Worm (Caenorhabditis elegans) whole organism, young adult: ENCODE measurements around the gene idpc-7.

Source experiments
- B0019.2 ChIP-seq: fragments of 200-800 bp; sonication (Bioruptor generic); conservative IDR thresholded peaks from 2 replicates; pipeline ENCODE4 v1.3.6; 2022; ENCODE audit warnings: missing genetic modification reagents, missing genetic modification characterization, missing compliant biosample characterization
- B0035.1 ChIP-seq: sonication (generic microtip); optimal IDR thresholded peaks from 2 replicates; lab custom pipeline; 2016; ENCODE audit warnings: missing genetic modification characterization, mild to moderate bottlenecking, missing compliant biosample characterization, missing genotype, missing genetic modification reagents
- C17E4.6 ChIP-seq: fragments of 200-800 bp; sonication (Bioruptor generic); IDR thresholded peaks from 2 replicates; pipeline ENCODE4 v1.3.6; 2022; ENCODE audit warnings: missing genetic modification reagents, missing genetic modification characterization, missing compliant biosample characterization
- F10E7.11 ChIP-seq: sonication (generic microtip); optimal IDR thresholded peaks from 2 replicates; lab custom pipeline; 2017; ENCODE audit warnings: mild to moderate bottlenecking, missing genetic modification characterization, moderate library complexity, missing compliant biosample characterization
- F57A8.1 ChIP-seq: fragments of 200-800 bp; sonication (Bioruptor generic); optimal IDR thresholded peaks from 2 replicates; lab custom pipeline; 2018; ENCODE audit warnings: mild to moderate bottlenecking, missing genetic modification characterization, moderate library complexity, missing compliant biosample characterization
- K11D2.4 ChIP-seq: fragments of 200-800 bp; sonication (Bioruptor generic); IDR thresholded peaks from 2 replicates; pipeline ENCODE4 v1.3.6; 2022; ENCODE audit warnings: missing genetic modification reagents, missing genetic modification characterization, missing compliant biosample characterization
- ama-1 ChIP-seq, 3 experiments: fragments of 150-350 bp in 1 of 3; sonication (generic microtip) in 2 of 3; optimal IDR thresholded peaks; 2 replicates each; lab custom pipeline; 2014 to 2018; ENCODE audit warnings: missing biosample characterization in 2 of 3, missing genetic modification characterization in 2 of 3, missing genetic modification reagents in 2 of 3
- aptf-3 ChIP-seq: fragments of 200-800 bp; sonication (Bioruptor generic); IDR thresholded peaks from 2 replicates; pipeline ENCODE4 v1.3.6; 2022; ENCODE audit warnings: missing genetic modification characterization, missing compliant biosample characterization
- atf-7 ChIP-seq: sonication (generic microtip); optimal IDR thresholded peaks from 2 replicates; lab custom pipeline; 2017; ENCODE audit warnings: mild to moderate bottlenecking, missing genetic modification characterization, missing compliant biosample characterization
- athp-1 ChIP-seq: sonication (generic microtip); optimal IDR thresholded peaks from 2 replicates; lab custom pipeline; 2017; ENCODE audit warnings: mild to moderate bottlenecking, missing genetic modification characterization, missing compliant biosample characterization
- attf-3 ChIP-seq: fragments of 200-800 bp; sonication (Bioruptor generic); conservative IDR thresholded peaks from 2 replicates; pipeline ENCODE4 v1.3.6; 2022; ENCODE audit warnings: missing genetic modification reagents, missing genetic modification characterization, missing compliant biosample characterization
- bed-1 ChIP-seq: fragments of 200-800 bp; sonication (Bioruptor generic); IDR thresholded peaks from 2 replicates; pipeline ENCODE4 v1.3.6; 2022; ENCODE audit warnings: missing genetic modification reagents, missing genetic modification characterization, missing compliant biosample characterization
- ceh-27 ChIP-seq: fragments of 200-800 bp; sonication (Bioruptor generic); optimal IDR thresholded peaks from 2 replicates; lab custom pipeline; 2018; ENCODE audit warnings: mild to moderate bottlenecking, missing genetic modification characterization, moderate library complexity, missing compliant biosample characterization
- ceh-58 ChIP-seq: fragments of 200-800 bp; sonication (Bioruptor generic); IDR thresholded peaks from 2 replicates; pipeline ENCODE4 v1.3.6; 2022; ENCODE audit warnings: missing genetic modification characterization, missing compliant biosample characterization
- ceh-91 ChIP-seq: fragments of 200-800 bp; sonication (Bioruptor generic); IDR thresholded peaks from 2 replicates; pipeline ENCODE4 v1.3.6; 2022; ENCODE audit warnings: missing genetic modification reagents, missing genetic modification characterization, missing compliant biosample characterization
- dox-1 ChIP-seq: fragments of 200-800 bp; sonication (Bioruptor generic); IDR thresholded peaks from 2 replicates; pipeline ENCODE4 v1.3.6; 2022; ENCODE audit warnings: missing genetic modification reagents, missing genetic modification characterization, missing compliant biosample characterization
- dpl-1 ChIP-seq: fragments of 150-350 bp; optimal IDR thresholded peaks from 2 replicates; lab custom pipeline; 2014; ENCODE audit warnings: missing biosample characterization, missing genetic modification reagents, missing genetic modification characterization
- egl-44 ChIP-seq: fragments of 200-800 bp; sonication (Bioruptor generic); IDR thresholded peaks from 2 replicates; pipeline ENCODE4 v1.3.6; 2022; ENCODE audit warnings: missing genetic modification reagents, missing genetic modification characterization, missing compliant biosample characterization
- egrh-3 ChIP-seq: fragments of 200-800 bp; sonication (Bioruptor generic); IDR thresholded peaks from 2 replicates; pipeline ENCODE4 v1.3.6; 2022; ENCODE audit warnings: missing genetic modification reagents, missing genetic modification characterization, missing compliant biosample characterization
- fkh-3 ChIP-seq: sonication (generic microtip); optimal IDR thresholded peaks from 2 replicates; lab custom pipeline; 2016; ENCODE audit warnings: mild to moderate bottlenecking, missing genetic modification characterization, missing compliant biosample characterization
- gei-17 ChIP-seq: fragments of 200-800 bp; sonication (Bioruptor generic); optimal IDR thresholded peaks from 2 replicates; lab custom pipeline; 2018; ENCODE audit warnings: mild to moderate bottlenecking, missing genetic modification characterization, missing compliant biosample characterization
- him-1 ChIP-seq: sonication (generic microtip); optimal IDR thresholded peaks from 2 replicates; lab custom pipeline; 2016; ENCODE audit warnings: missing genotype, missing genetic modification reagents, missing genetic modification characterization, missing compliant biosample characterization
- hlh-26 ChIP-seq: fragments of 200-800 bp; sonication (Bioruptor generic); conservative IDR thresholded peaks from 2 replicates; pipeline ENCODE4 v1.3.6; 2022; ENCODE audit warnings: missing genetic modification reagents, missing genetic modification characterization, missing compliant biosample characterization
- hrde-1 ChIP-seq: sonication (generic microtip); optimal IDR thresholded peaks from 2 replicates; lab custom pipeline; 2016; ENCODE audit warnings: missing genetic modification characterization, mild to moderate bottlenecking, missing compliant biosample characterization, moderate library complexity, missing genotype, missing genetic modification reagents, borderline replicate concordance
- hsf-1 ChIP-seq: fragments of 200-800 bp; sonication (Bioruptor generic); IDR thresholded peaks from 2 replicates; pipeline ENCODE4 v1.3.6; 2022; ENCODE audit warnings: missing genetic modification reagents, missing genetic modification characterization, missing compliant biosample characterization
- lin-35 ChIP-seq, 3 experiments: fragments of 150-350 bp in 2 of 3; sonication (generic microtip) in 1 of 3; optimal IDR thresholded peaks; 2 replicates each; lab custom pipeline; 2014 to 2018; ENCODE audit warnings: missing biosample characterization in 3 of 3, missing genetic modification characterization in 3 of 3, missing genetic modification reagents in 3 of 3
- lin-54 ChIP-seq: fragments of 200-800 bp; sonication (Bioruptor generic); optimal IDR thresholded peaks from 2 replicates; lab custom pipeline; 2018; ENCODE audit warnings: mild to moderate bottlenecking, missing genetic modification characterization, missing compliant biosample characterization
- lir-1 ChIP-seq: fragments of 200-800 bp; sonication (Bioruptor generic); conservative IDR thresholded peaks from 2 replicates; pipeline ENCODE4 v1.3.6; 2022; ENCODE audit warnings: missing genetic modification reagents, missing genetic modification characterization, missing compliant biosample characterization
- mel-28 ChIP-seq: sonication (generic microtip); optimal IDR thresholded peaks from 2 replicates; lab custom pipeline; 2016; ENCODE audit warnings: borderline replicate concordance, mild to moderate bottlenecking, missing genetic modification characterization, missing compliant biosample characterization
- nfya-1 ChIP-seq: sonication (generic microtip); optimal IDR thresholded peaks from 2 replicates; lab custom pipeline; 2017; ENCODE audit warnings: antibody characterized with exemption, missing compliant biosample characterization, missing genetic modification characterization, borderline replicate concordance; ENCODE audit not compliant: insufficient read depth
- nfyb-1 ChIP-seq: fragments of 200-800 bp; sonication (Bioruptor generic); IDR thresholded peaks from 2 replicates; pipeline ENCODE4 v1.3.6; 2022; ENCODE audit warnings: missing genetic modification reagents, missing genetic modification characterization, missing compliant biosample characterization
- nhr-27 ChIP-seq: fragments of 200-800 bp; sonication (Bioruptor generic); optimal IDR thresholded peaks from 2 replicates; lab custom pipeline; 2018; ENCODE audit warnings: mild to moderate bottlenecking, missing genetic modification characterization, moderate library complexity, missing compliant biosample characterization
- nhr-90 ChIP-seq: sonication (generic microtip); optimal IDR thresholded peaks from 2 replicates; lab custom pipeline; 2016; ENCODE audit warnings: missing genotype, mild to moderate bottlenecking, missing genetic modification characterization, missing compliant biosample characterization
- pbrm-1 ChIP-seq: fragments of 200-800 bp; sonication (Bioruptor generic); IDR thresholded peaks from 2 replicates; pipeline ENCODE4 v1.3.6; 2022; ENCODE audit warnings: missing genetic modification reagents, missing genetic modification characterization, missing compliant biosample characterization
- pha-4 ChIP-seq: fragments of 150-350 bp; sonication (generic microtip); optimal IDR thresholded peaks from 2 replicates; lab custom pipeline; 2014; ENCODE audit warnings: missing biosample characterization, missing genetic modification reagents, missing genetic modification characterization
- repo-1 ChIP-seq: sonication (generic microtip); optimal IDR thresholded peaks from 2 replicates; lab custom pipeline; 2017; ENCODE audit warnings: mild to moderate bottlenecking, missing genetic modification characterization, missing compliant biosample characterization
- snpc-1.1 ChIP-seq: sonication (generic microtip); optimal IDR thresholded peaks from 2 replicates; lab custom pipeline; 2017; ENCODE audit warnings: missing genetic modification characterization, mild to moderate bottlenecking, missing compliant biosample characterization, antibody characterized with exemption, moderate library complexity, missing genotype, missing genetic modification reagents; ENCODE audit not compliant: insufficient read depth

idpc-7 gene

ce11 chrV:9588574-9588973 lies 30.2 kb downstream of the idpc-7 start:
- no peak for TF ChIP-seq aptf-3 (GFP tag; lab: Robert Waterston, UW)
- TF ChIP-seq, all 124 proteins: peak for 0

- TF ChIP-seq dpl-1 (GFP tag; lab: Kevin White, UChicago) (no peak), lin-54 (GFP tag; lab: Kevin White, UChicago) (no peak), nhr-90 (tag; lab: Kevin White, UChicago) (no peak), C17E4.6 (no peak), dox-1 (GFP tag; lab: Robert Waterston, UW) (no peak), F10E7.11 (tag; lab: Kevin White, UChicago) (no peak), athp-1 (tag; lab: Kevin White, UChicago) (no peak), ceh-91 (no peak), pbrm-1 (GFP tag; lab: Robert Waterston, UW) (no peak), him-1 (tag; lab: Kevin White, UChicago) (no peak), F57A8.1 (GFP tag; lab: Kevin White, UChicago) (no peak)
These were observed 31.2 kb downstream of the idpc-7 start for ce11 chrV:9587619-9588018.

ce11 chrV:9584263-9584662 lies 34.6 kb downstream of the idpc-7 start:
- TF ChIP-seq fkh-3 (tag; lab: Kevin White, UChicago) (no peak), attf-3 (no peak), hlh-26 (GFP tag; lab: Robert Waterston, UW) (no peak), ceh-27 (GFP tag; lab: Kevin White, UChicago) (no peak), ceh-58 (GFP tag; lab: Robert Waterston, UW) (no peak), pha-4 (no peak), atf-7 (tag; lab: Kevin White, UChicago) (no peak), gei-17 (GFP tag; lab: Kevin White, UChicago) (no peak), nfya-1 (tag; lab: Kevin White, UChicago) (no peak)

- TF ChIP-seq egl-44 (GFP tag; lab: Robert Waterston, UW) (no peak), ama-1 (optimal IDR thresholded peaks at IDR 0.05; lab: Kevin White, UChicago) (no peak), ama-1 (GFP tag; optimal IDR thresholded peaks at IDR 0.05; lab: Kevin White, UChicago) (no peak), hsf-1 (GFP tag; lab: Robert Waterston, UW) (no peak), egrh-3 (no peak), B0035.1 (no peak), K11D2.4 (no peak), bed-1 (GFP tag; lab: Robert Waterston, UW) (no peak), mel-28 (tag; lab: Kevin White, UChicago) (no peak), lin-35 (GFP tag; optimal IDR thresholded peaks at IDR 0.05; lab: Kevin White, UChicago) (no peak), nfyb-1 (GFP tag; lab: Robert Waterston, UW) (no peak), repo-1 (tag; lab: Kevin White, UChicago) (no peak), snpc-1.1 (tag; lab: Kevin White, UChicago) (no peak), B0019.2 (GFP tag; lab: Robert Waterston, UW) (no peak), hrde-1 (tag; lab: Kevin White, UChicago) (no peak), lir-1 (GFP tag; lab: Robert Waterston, UW) (no peak), nhr-27 (tag; lab: Kevin White, UChicago) (no peak), pbrm-1 (GFP tag; lab: Robert Waterston, UW) (no peak)
These were observed 35.5 kb downstream of the idpc-7 start, which contains the start of gene K09G1.1 for ce11 chrV:9583323-9583644. K09G1.1 (plus strand) TSS chrV:9583545.
